Worm (Caenorhabditis elegans) whole organism, L3 larva: ENCODE measurements around the gene Y46G5A.29.

Experiments used
- ama-1 ChIP-seq: fragments of 150-350 bp; optimal IDR thresholded peaks from 2 replicates; lab custom pipeline; 2018
- egl-27 ChIP-seq: sonication (generic microtip); optimal IDR thresholded peaks from 4 replicates; lab custom pipeline; 2017; ENCODE audit warnings: missing biosample characterization, missing genetic modification reagents, missing genetic modification characterization
- pqm-1 ChIP-seq: fragments of 150-350 bp; optimal IDR thresholded peaks from 2 replicates; lab custom pipeline; 2017; ENCODE audit warnings: missing biosample characterization, missing genetic modification characterization, inconsistent platforms
- unc-39 ChIP-seq: sonication (generic microtip); optimal IDR thresholded peaks from 4 replicates; lab custom pipeline; 2017; ENCODE audit warnings: missing biosample characterization, missing genetic modification characterization
- ztf-11 ChIP-seq: fragments of 150-350 bp; optimal IDR thresholded peaks from 2 replicates; lab custom pipeline; 2014; ENCODE audit warnings: missing biosample characterization, missing genetic modification characterization

- TF ChIP-seq pqm-1 (tag; lab: Kevin White, UChicago) = no peak
- no peak for TF ChIP-seq unc-39 (tag; lab: Kevin White, UChicago)
- no peak for TF ChIP-seq ztf-11
- TF ChIP-seq egl-27 (tag; lab: Kevin White, UChicago) = no peak
- TF ChIP-seq ama-1 (lab: Kevin White, UChicago) = no peak
Observed at ce11 chrII:12828863-12829262, 27.1 kb upstream of the Y46G5A.29 start, which contains the start of gene Y46G5A.23.
